Worm (Caenorhabditis elegans): ENCODE data around the gene nspd-7.

DNA sequence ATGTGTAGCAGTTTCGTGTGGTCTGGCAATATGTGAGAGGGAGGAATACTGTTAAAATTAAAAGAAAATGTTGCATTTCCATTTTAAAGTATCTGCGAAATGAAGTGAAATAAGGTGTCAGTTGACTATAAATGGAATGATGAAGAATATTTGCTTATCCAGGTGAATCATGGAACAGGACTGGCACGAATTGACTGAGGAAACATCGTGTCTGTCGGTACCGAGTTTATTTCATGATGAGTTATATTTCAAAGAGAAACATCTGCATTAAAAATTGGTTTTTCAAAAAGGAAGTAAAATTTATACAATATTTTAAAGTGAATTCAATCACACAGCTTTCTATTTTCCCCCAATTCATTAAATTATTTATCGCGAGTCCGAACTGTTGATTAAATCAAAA is 41.5 kb downstream of the nspd-7 start, which contains the start of gene F01G10.6:
- TF ChIP-seq ama-1 (optimal IDR thresholded peaks at IDR 0.05) (no peak), ceh-22 (tag; optimal IDR thresholded peaks at IDR 0.05) (no peak), lin-11 (tag; optimal IDR thresholded peaks at IDR 0.05) (no peak), pax-1 (tag; optimal IDR thresholded peaks at IDR 0.05) (no peak), ztf-16 (tag; optimal IDR thresholded peaks at IDR 0.05) (no peak), lim-6 (tag; optimal IDR thresholded peaks at IDR 0.05) (no peak), C08G9.2 (tag; optimal IDR thresholded peaks at IDR 0.05) (no peak), Y22D7AL.16 (tag; optimal IDR thresholded peaks at IDR 0.05) (no peak)

Data from whole organism, late embryonic.